Worm (Caenorhabditis elegans): ENCODE results near the gene tbc-11.

DNA sequence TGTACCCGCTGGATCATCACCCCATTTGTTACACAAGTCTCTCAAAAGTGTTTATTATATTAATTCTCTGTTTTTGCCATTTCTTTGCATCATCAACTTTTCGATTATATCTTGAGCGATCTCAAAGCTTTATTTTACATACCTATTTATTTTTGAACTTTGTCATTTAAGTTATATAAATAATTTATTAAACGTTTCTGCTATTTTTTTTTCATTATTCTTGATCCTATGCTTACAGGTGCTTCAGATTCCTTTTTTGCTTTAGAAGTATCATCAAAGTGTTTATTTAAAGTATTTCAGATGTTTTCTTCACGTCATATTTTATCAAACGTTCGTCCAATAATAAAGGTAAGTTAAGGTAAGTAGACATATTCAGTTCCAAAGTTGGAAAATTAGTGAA, 6.7 kb upstream of the tbc-11 start, which contains the start of gene F35H12.5:
- no peak for TF ChIP-seq fkh-10 (GFP tag; optimal IDR thresholded peaks at IDR 0.05)
- no peak for TF ChIP-seq grh-1 (GFP tag; IDR thresholded peaks at IDR 0.05)
- TF ChIP-seq ceh-63 (GFP tag; optimal IDR thresholded peaks at IDR 0.05) = no peak
- TF ChIP-seq zag-1 (tag; optimal IDR thresholded peaks at IDR 0.05) = no peak
- TF ChIP-seq ets-5 (GFP tag; IDR thresholded peaks at IDR 0.05) = no peak
- no peak for TF ChIP-seq C16A3.4 (tag; optimal IDR thresholded peaks at IDR 0.05)
- no peak for TF ChIP-seq rnt-1 (tag; optimal IDR thresholded peaks at IDR 0.05)
- TF ChIP-seq irx-1 (tag; optimal IDR thresholded peaks at IDR 0.05) = no peak
- no peak for TF ChIP-seq blmp-1 (tag; optimal IDR thresholded peaks at IDR 0.05)
- TF ChIP-seq nhr-90 (tag; optimal IDR thresholded peaks at IDR 0.05; ENCODE audit: poor library complexity) = no peak
- no peak for TF ChIP-seq unc-62 (GFP tag; optimal IDR thresholded peaks at IDR 0.05)
